Worm (Caenorhabditis elegans) whole organism, L4/young adult: ENCODE results near the gene Y116A8A.4.

Experiments
- W03F9.2 ChIP-seq: fragments of 150-350 bp; optimal IDR thresholded peaks from 2 replicates; lab custom pipeline; 2014; ENCODE audit warnings: missing biosample characterization, missing genetic modification characterization
- dao-5 ChIP-seq: sonication (generic microtip); optimal IDR thresholded peaks from 2 replicates; lab custom pipeline; 2016; ENCODE audit warnings: missing genotype, missing genetic modification characterization, moderate library complexity, missing compliant biosample characterization
- him-1 ChIP-seq: sonication (generic microtip); optimal IDR thresholded peaks from 2 replicates; lab custom pipeline; 2016; ENCODE audit warnings: missing genotype, missing genetic modification reagents, missing genetic modification characterization, missing compliant biosample characterization

Y116A8A.4 gene

DNA sequence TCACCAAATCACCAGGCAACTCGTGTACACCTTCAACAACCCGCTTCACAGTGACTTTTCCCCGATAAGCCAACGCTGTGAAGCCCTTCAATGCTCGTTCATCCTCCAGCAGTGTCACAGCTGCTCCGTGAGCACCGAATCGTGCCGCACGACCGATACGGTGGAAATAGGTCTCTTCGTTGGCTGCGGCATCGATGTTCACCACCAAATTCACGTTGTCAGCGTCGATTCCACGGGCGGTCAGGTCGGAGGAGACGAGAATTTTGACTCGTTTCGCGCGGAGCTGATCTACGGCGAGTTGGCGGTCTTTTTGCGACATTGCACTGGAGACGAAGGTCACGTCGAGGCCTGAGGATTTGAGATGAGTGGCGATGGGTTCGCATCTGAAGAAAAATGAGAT is 38.1 kb downstream of the Y116A8A.4 start:
- TF ChIP-seq dao-5 (tag; lab: Kevin White, UChicago) (no peak), him-1 (tag; lab: Kevin White, UChicago) (no peak), W03F9.2 (tag; lab: Kevin White, UChicago) (no peak)

DNA sequence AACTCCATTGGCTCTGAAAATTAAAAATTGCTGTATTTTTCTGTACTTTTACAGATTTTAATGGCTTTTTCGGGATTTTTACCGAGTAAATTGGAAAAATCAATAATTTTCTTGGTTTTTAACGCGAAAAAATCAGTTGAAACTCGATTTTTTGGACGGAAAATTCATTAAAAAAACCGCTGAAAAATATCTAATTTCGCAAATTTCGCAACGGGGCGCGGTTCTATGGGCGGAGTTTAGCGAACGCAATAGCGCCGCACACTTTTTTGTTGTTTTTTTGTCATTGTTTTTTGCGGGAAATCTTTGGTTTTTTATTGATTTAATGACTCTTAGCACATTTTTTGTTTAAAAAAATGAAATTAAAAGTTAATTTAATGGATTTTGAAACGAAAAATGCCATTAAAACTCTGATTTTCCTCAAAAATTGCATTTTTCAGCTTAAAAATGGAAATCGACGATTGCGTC is 40.8 kb downstream of the Y116A8A.4 start, which contains the start of the genes mel-46 and lsy-13:
mel-46 (minus strand) TSS at position 51 of the 465 bp plus-strand sequence.
lsy-13 (plus strand) TSS at position 440 of the 465 bp plus-strand sequence.
- TF ChIP-seq dao-5 (tag; lab: Kevin White, UChicago) (no peak), W03F9.2 (tag; lab: Kevin White, UChicago) (peak; percentile 70)

ce11 chrIV:16864876-16865275 is 42.2 kb downstream of the Y116A8A.4 start:
- TF ChIP-seq W03F9.2 (tag; lab: Kevin White, UChicago), result no peak
- TF ChIP-seq dao-5 (tag; lab: Kevin White, UChicago), result no peak
- TF ChIP-seq him-1 (tag; lab: Kevin White, UChicago), result no peak

DNA sequence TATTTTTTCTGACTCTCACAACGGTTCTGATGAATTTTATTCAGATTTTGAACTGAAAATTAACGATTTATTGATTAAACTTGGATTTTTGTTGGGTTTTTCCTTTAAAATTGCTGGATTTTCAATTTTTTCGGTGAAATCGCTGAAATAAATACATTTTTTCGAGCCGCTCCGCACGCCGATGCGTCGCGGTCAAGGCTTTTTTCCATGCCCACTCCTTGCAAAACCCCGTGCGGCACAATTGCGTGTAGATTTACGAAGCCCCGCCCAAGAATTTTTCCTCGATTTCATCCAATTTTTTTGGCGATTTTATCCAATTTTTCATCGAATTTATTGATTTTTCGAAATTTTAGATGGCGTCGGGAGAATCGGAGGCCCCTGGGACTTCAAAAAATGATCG is 42.9 kb downstream of the Y116A8A.4 start, which contains the start of gene gtsf-1:
gtsf-1 (plus strand) TSS at position 354 of the 400 bp plus-strand sequence.
- TF ChIP-seq dao-5 (tag; lab: Kevin White, UChicago), result no peak
- peak; percentile 61 for TF ChIP-seq W03F9.2 (tag; lab: Kevin White, UChicago)
- TF ChIP-seq him-1 (tag; lab: Kevin White, UChicago), result no peak

DNA sequence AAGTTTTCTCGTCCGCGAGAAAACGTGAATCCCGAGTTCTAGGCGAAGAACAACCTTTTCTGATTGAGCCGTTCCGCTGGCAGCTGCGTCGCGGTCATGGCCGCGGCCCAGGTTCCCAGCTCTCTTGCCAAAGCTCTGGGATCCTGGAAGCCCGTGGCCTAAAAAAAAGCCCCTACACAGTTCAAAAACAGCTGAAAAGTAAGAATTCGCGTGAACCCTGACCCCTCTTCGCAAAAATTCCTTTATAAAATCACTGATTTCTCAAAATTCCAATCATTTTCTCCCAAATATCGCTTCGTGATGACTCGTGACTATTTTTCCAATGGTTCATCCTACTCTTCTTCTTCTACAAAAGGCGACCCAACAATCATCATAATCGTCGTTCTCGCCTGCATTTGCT is 44.6 kb downstream of the Y116A8A.4 start, which contains the start of gene T06A10.107:
T06A10.107 (plus strand) TSS at position 301 of the 400 bp plus-strand sequence.
- TF ChIP-seq dao-5 (tag; lab: Kevin White, UChicago), result no peak
- no peak for TF ChIP-seq him-1 (tag; lab: Kevin White, UChicago)
- no peak for TF ChIP-seq W03F9.2 (tag; lab: Kevin White, UChicago)

- no peak for TF ChIP-seq him-1 (tag; lab: Kevin White, UChicago)
- TF ChIP-seq dao-5 (tag; lab: Kevin White, UChicago), result no peak
- TF ChIP-seq W03F9.2 (tag; lab: Kevin White, UChicago), result no peak
Measured at ce11 chrIV:16868900-16869299, 46.3 kb downstream of the Y116A8A.4 start, which contains the start of gene T06A10.106. TSS of gene T06A10.106 (minus strand) at chrIV:16869000.
